Worm (Caenorhabditis elegans): ENCODE measurements around the gene nhr-264.

The nhr-264 gene

DNA sequence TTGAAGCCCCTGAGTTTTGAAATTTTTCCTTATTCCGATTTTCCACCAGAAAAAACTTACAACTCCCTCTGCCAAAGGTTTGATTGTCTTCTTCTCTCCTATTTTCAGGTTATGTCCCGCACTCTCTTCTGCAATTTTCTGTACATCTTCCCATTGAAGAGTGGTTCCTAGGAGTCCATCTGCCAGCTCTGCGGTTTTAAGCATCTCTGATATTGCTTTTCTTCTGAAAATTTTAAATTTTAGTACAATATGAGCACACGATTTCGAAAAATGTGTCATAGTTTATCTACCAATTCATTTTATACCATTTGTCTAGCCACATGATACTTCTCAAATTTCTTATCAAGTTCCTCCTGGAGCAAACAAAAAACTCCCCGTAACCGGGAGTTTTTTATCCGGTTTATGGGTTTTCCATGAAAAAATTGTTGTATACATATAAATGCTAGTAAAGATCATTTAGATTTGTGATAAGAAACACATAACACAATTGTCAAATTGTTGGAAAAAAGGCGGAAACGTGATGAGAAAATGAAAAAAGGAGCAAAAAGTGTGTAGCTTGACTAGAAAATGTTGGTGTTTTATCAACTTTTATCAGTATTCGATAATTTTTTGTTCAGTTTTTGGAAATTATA is 17.3 kb upstream of the nhr-264 start:
- TF ChIP-seq mab-5 (tag; optimal IDR thresholded peaks at IDR 0.05), result no peak
- no peak for TF ChIP-seq flh-1 (GFP tag; optimal IDR thresholded peaks at IDR 0.05)
- no peak for TF ChIP-seq nhr-12 (tag; optimal IDR thresholded peaks at IDR 0.05)
- no peak for TF ChIP-seq blmp-1 (tag; optimal IDR thresholded peaks at IDR 0.05)
- no peak for TF ChIP-seq nhr-28 (tag; optimal IDR thresholded peaks at IDR 0.05)
- TF ChIP-seq lin-13 (tag; optimal IDR thresholded peaks at IDR 0.05), result no peak
- TF ChIP-seq hlh-1 (tag; optimal IDR thresholded peaks at IDR 0.05), result no peak
- TF ChIP-seq lin-32 (GFP tag; optimal IDR thresholded peaks at IDR 0.05), result no peak

DNA sequence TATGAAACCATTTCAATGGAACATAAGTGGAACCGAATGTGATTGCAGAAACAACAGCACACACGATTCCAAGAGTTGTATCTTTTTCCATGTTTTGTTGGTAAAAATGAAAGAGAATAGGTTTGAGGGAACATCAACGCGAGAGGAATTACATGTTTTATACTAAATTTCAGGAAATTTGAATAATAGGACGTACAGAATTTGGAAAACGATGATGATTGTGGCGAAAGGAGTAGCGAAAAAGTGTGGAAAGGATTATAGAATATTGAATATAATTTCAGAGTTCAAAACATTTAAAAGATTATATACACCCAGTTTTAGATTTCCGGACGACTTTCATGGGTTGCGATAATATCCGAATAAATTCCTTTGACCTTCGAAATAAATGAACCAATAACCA is 15.2 kb upstream of the nhr-264 start, which contains the start of gene F49C12.6:
Gene F49C12.6 (minus strand): TSS at position 101 of the 400 bp plus-strand sequence.
- TF ChIP-seq ham-2 (GFP tag; optimal IDR thresholded peaks at IDR 0.05), result no peak
- TF ChIP-seq tbx-8 (GFP tag; optimal IDR thresholded peaks at IDR 0.05), result no peak
- no peak for TF ChIP-seq mep-1 (tag; optimal IDR thresholded peaks at IDR 0.05)
- TF ChIP-seq nhr-12 (tag; optimal IDR thresholded peaks at IDR 0.05), result no peak
- TF ChIP-seq mls-2 (tag; optimal IDR thresholded peaks at IDR 0.05), result no peak
- no peak for TF ChIP-seq lsy-2 (tag; optimal IDR thresholded peaks at IDR 0.05)
- no peak for TF ChIP-seq nhr-237 (tag; optimal IDR thresholded peaks at IDR 0.05)
- TF ChIP-seq pha-4 (tag; optimal IDR thresholded peaks at IDR 0.05), result no peak
- no peak for TF ChIP-seq nhr-28 (tag; optimal IDR thresholded peaks at IDR 0.05)
- no peak for TF ChIP-seq sem-2 (GFP tag; optimal IDR thresholded peaks at IDR 0.05)
- no peak for TF ChIP-seq flh-1 (GFP tag; optimal IDR thresholded peaks at IDR 0.05)
- TF ChIP-seq ces-1 (GFP tag; optimal IDR thresholded peaks at IDR 0.05), result no peak
- no peak for TF ChIP-seq unc-39 (tag; optimal IDR thresholded peaks at IDR 0.05)
- no peak for TF ChIP-seq M03D4.4 (tag; optimal IDR thresholded peaks at IDR 0.05)
- no peak for TF ChIP-seq ceh-43 (GFP tag; optimal IDR thresholded peaks at IDR 0.05)
- no peak for TF ChIP-seq lin-32 (GFP tag; optimal IDR thresholded peaks at IDR 0.05)
- no peak for TF ChIP-seq ceh-39 (tag; optimal IDR thresholded peaks at IDR 0.05)
- no peak for TF ChIP-seq snpc-4 (tag; optimal IDR thresholded peaks at IDR 0.05)

DNA sequence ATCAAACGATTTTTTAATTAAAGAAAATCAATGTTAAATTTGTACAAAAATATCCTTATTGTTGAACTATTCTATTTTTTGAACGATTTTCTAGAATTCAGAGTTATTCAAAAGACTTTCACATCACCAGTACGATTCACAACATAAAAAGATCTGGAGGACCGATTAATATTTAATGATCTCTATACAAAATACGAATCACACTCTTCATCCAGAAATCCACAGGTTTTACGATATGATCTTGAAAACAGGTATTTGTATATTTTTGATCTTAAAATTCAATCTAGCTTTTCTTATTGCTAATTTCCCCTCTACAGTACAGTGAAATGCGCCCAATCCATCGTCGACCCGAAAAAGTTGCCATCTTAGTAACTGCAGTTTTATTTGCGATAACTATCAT is 10.9 kb upstream of the nhr-264 start, which contains the start of gene F49C12.5:
Gene F49C12.5 (plus strand): TSS at position 301 of the 400 bp plus-strand sequence.
- TF ChIP-seq drap-1 (GFP tag; optimal IDR thresholded peaks at IDR 0.05), result no peak
- no peak for TF ChIP-seq snpc-4 (tag; optimal IDR thresholded peaks at IDR 0.05)
- TF ChIP-seq nhr-2 (tag; optimal IDR thresholded peaks at IDR 0.05), result no peak
- TF ChIP-seq nhr-12 (tag; optimal IDR thresholded peaks at IDR 0.05), result no peak
- no peak for TF ChIP-seq pha-4 (tag; optimal IDR thresholded peaks at IDR 0.05)
- no peak for TF ChIP-seq zip-8 (tag; optimal IDR thresholded peaks at IDR 0.05)
- TF ChIP-seq ceh-43 (GFP tag; optimal IDR thresholded peaks at IDR 0.05), result no peak
- no peak for TF ChIP-seq cnd-1 (tag; optimal IDR thresholded peaks at IDR 0.05)
- no peak for TF ChIP-seq bed-3 (GFP tag; optimal IDR thresholded peaks at IDR 0.05)
- no peak for TF ChIP-seq unc-62 (GFP tag; optimal IDR thresholded peaks at IDR 0.05)
- TF ChIP-seq ztf-11 (tag; optimal IDR thresholded peaks at IDR 0.05), result no peak
- no peak for TF ChIP-seq unc-39 (tag; optimal IDR thresholded peaks at IDR 0.05)
- TF ChIP-seq nhr-237 (tag; optimal IDR thresholded peaks at IDR 0.05), result no peak
- no peak for TF ChIP-seq lin-32 (GFP tag; optimal IDR thresholded peaks at IDR 0.05)
- no peak for TF ChIP-seq ceh-39 (tag; optimal IDR thresholded peaks at IDR 0.05)
- TF ChIP-seq mls-2 (tag; optimal IDR thresholded peaks at IDR 0.05), result no peak
- TF ChIP-seq sptf-1 (tag; optimal IDR thresholded peaks at IDR 0.05), result no peak

DNA sequence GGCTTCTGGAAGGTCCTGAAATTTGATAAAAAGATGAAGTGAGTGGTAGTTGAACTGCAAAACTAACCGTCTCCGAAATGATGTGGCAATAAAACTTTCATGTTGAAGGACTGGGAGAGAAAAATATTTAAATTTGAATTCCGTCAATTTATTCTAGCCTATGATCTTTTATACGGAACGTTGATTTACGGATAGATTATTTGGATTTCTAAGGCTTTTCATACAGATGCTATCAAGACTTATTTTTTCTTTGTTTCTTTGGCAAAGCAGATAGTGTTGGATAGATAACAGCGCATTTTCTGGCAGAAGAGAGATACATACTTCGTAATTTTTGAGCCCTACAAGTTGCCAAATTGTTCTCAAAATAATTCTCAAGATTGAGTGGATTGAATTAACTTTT is 10.3 kb upstream of the nhr-264 start, which contains the start of gene F49C12.4:
Gene F49C12.4 (minus strand): TSS at position 101 of the 400 bp plus-strand sequence.
- TF ChIP-seq nhr-28 (tag; optimal IDR thresholded peaks at IDR 0.05) (no peak), elt-3 (tag; optimal IDR thresholded peaks at IDR 0.05) (no peak), unc-120 (tag; optimal IDR thresholded peaks at IDR 0.05; ENCODE audit: poor library complexity, severe bottlenecking) (no peak), elt-1 (tag; optimal IDR thresholded peaks at IDR 0.05; ENCODE audit: borderline replicate concordance, insufficient read depth) (peak; percentile 61), lsy-2 (tag; optimal IDR thresholded peaks at IDR 0.05) (no peak)

All from whole organism, mixed stage, embryonic.